Worm (Caenorhabditis elegans) whole organism, young adult: Measurements from ENCODE around the gene ram-5.

Experiments used
- F49E8.2 ChIP-seq: sonication (generic microtip); optimal IDR thresholded peaks from 3 replicates; lab custom pipeline; 2017; ENCODE audit warnings: missing genetic modification characterization, mild to moderate bottlenecking, missing compliant biosample characterization, antibody characterized with exemption, moderate library complexity; ENCODE audit not compliant: insufficient read depth
- Y53F4B.3 ChIP-seq: fragments of 200-800 bp; sonication (Bioruptor generic); IDR thresholded peaks from 2 replicates; pipeline ENCODE4 v1.3.6; 2022; ENCODE audit warnings: missing genetic modification reagents, missing genetic modification characterization, missing compliant biosample characterization
- Y79H2A.3 ChIP-seq: fragments of 200-800 bp; sonication (Bioruptor generic); conservative IDR thresholded peaks from 2 replicates; pipeline ENCODE4 v1.3.6; 2022; ENCODE audit warnings: missing genetic modification reagents, missing genetic modification characterization, missing compliant biosample characterization
- ama-1 ChIP-seq, 3 experiments: fragments of 150-350 bp in 1 of 3; sonication (generic microtip) in 2 of 3; optimal IDR thresholded peaks; 2 replicates each; lab custom pipeline; 2014 to 2018; ENCODE audit warnings: missing biosample characterization in 2 of 3, missing genetic modification characterization in 2 of 3, missing genetic modification reagents in 2 of 3
- attf-3 ChIP-seq: fragments of 200-800 bp; sonication (Bioruptor generic); conservative IDR thresholded peaks from 2 replicates; pipeline ENCODE4 v1.3.6; 2022; ENCODE audit warnings: missing genetic modification reagents, missing genetic modification characterization, missing compliant biosample characterization
- lin-35 ChIP-seq, 3 experiments: fragments of 150-350 bp in 2 of 3; sonication (generic microtip) in 1 of 3; optimal IDR thresholded peaks; 2 replicates each; lab custom pipeline; 2014 to 2018; ENCODE audit warnings: missing biosample characterization in 3 of 3, missing genetic modification characterization in 3 of 3, missing genetic modification reagents in 3 of 3
- lin-40 ChIP-seq: sonication (generic microtip); optimal IDR thresholded peaks from 2 replicates; lab custom pipeline; 2016; ENCODE audit warnings: missing genetic modification characterization, mild to moderate bottlenecking, missing compliant biosample characterization, missing genotype, missing genetic modification reagents
- madf-3 ChIP-seq: fragments of 200-800 bp; sonication (Bioruptor generic); IDR thresholded peaks from 2 replicates; pipeline ENCODE4 v1.3.6; 2022; ENCODE audit warnings: missing genetic modification reagents, missing genetic modification characterization, missing compliant biosample characterization
- nfyb-1 ChIP-seq: fragments of 200-800 bp; sonication (Bioruptor generic); IDR thresholded peaks from 2 replicates; pipeline ENCODE4 v1.3.6; 2022; ENCODE audit warnings: missing genetic modification reagents, missing genetic modification characterization, missing compliant biosample characterization
- pha-4 ChIP-seq: fragments of 150-350 bp; sonication (generic microtip); optimal IDR thresholded peaks from 2 replicates; lab custom pipeline; 2014; ENCODE audit warnings: missing biosample characterization, missing genetic modification reagents, missing genetic modification characterization
- unc-130 ChIP-seq: sonication (generic microtip); optimal IDR thresholded peaks from 2 replicates; lab custom pipeline; 2016; ENCODE audit warnings: missing genetic modification reagents, missing genetic modification characterization, missing compliant biosample characterization
- unc-62 ChIP-seq: fragments of 150-350 bp; optimal IDR thresholded peaks from 2 replicates; lab custom pipeline; 2014; ENCODE audit warnings: missing biosample characterization, missing genetic modification reagents, missing genetic modification characterization
- ztf-26 ChIP-seq: sonication (generic microtip); optimal IDR thresholded peaks from 2 replicates; lab custom pipeline; 2017; ENCODE audit warnings: missing genetic modification characterization, missing compliant biosample characterization
- ztf-28 ChIP-seq: fragments of 200-800 bp; sonication (Bioruptor generic); IDR thresholded peaks from 2 replicates; pipeline ENCODE4 v1.3.6; 2022; ENCODE audit warnings: missing genetic modification reagents, missing genetic modification characterization, missing compliant biosample characterization

DNA sequence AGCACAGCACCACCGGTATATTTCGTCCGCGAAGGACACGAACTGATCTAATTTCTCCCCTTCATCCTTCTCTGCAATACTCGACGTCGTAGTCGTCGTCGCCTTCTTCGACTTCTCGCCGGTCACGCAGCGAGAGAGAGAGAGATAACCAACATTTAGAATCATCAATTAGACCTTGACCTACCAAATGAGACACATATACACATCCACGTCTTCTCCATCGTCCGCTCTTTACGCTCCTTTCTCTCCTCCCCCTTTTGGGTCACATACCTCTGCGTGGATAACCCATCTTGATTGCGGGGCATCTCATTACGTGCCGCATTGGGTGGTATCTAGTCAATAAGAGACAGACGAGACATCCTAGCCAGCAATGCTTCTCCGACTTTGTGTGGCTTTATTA lies 31.5 kb downstream of the ram-5 start, which contains the start of gene sym-1:
- no peak for TF ChIP-seq unc-62 (GFP tag; lab: Kevin White, UChicago)
- TF ChIP-seq attf-3 (GFP tag; lab: Robert Waterston, UW): no peak
- no peak for TF ChIP-seq Y53F4B.3 (GFP tag; lab: Robert Waterston, UW)
- no peak for TF ChIP-seq F49E8.2 (tag; lab: Kevin White, UChicago)
- no peak for TF ChIP-seq madf-3 (GFP tag; lab: Robert Waterston, UW)
- no peak for TF ChIP-seq nfyb-1
- TF ChIP-seq ztf-28 (GFP tag; lab: Robert Waterston, UW): no peak
- TF ChIP-seq ama-1 (optimal IDR thresholded peaks at IDR 0.05; lab: Kevin White, UChicago): no peak
- no peak for TF ChIP-seq ama-1 (GFP tag; optimal IDR thresholded peaks at IDR 0.05; lab: Kevin White, UChicago)
- no peak for TF ChIP-seq Y79H2A.3
- no peak for TF ChIP-seq ztf-26
- no peak for TF ChIP-seq unc-130 (GFP tag; lab: Kevin White, UChicago)
- no peak for TF ChIP-seq pha-4
- no peak for TF ChIP-seq lin-35 (GFP tag; optimal IDR thresholded peaks at IDR 0.05; lab: Kevin White, UChicago)
- no peak for TF ChIP-seq lin-40 (tag; lab: Kevin White, UChicago)
